Worm (Caenorhabditis elegans): ENCODE data around the gene Y57G11C.1130.

The Y57G11C.1130 gene

ce11 chrIV:14769218-14769835 is 13.0 kb upstream of the Y57G11C.1130 start, which contains the start of gene Y57G11C.43 (continued):
- TF ChIP-seq B0336.3 (GFP tag; IDR thresholded peaks at IDR 0.05): 0 out of 2 replicates have a peak, but pooled peaks have one; percentile 31
- no peak for TF ChIP-seq nhr-27 (tag; optimal IDR thresholded peaks at IDR 0.05)
- TF ChIP-seq egl-18 (GFP tag; IDR thresholded peaks at IDR 0.05): no peak
- TF ChIP-seq ZK185.1 (tag; optimal IDR thresholded peaks at IDR 0.05; ENCODE audit: poor library complexity, severe bottlenecking): no peak
- TF ChIP-seq mel-28 (tag; optimal IDR thresholded peaks at IDR 0.05; ENCODE audit: borderline replicate concordance): no peak
- no peak for TF ChIP-seq tbx-9 (tag; optimal IDR thresholded peaks at IDR 0.05; ENCODE audit: borderline replicate concordance)
- peak; percentile 16 for TF ChIP-seq xnd-1 (tag; optimal IDR thresholded peaks at IDR 0.05)
- TF ChIP-seq repo-1 (tag; optimal IDR thresholded peaks at IDR 0.05): no peak
- TF ChIP-seq K12H6.12 (tag; optimal IDR thresholded peaks at IDR 0.05): no peak
- no peak for TF ChIP-seq ets-4 (GFP tag; optimal IDR thresholded peaks at IDR 0.05)
- no peak for TF ChIP-seq Y79H2A.3 (GFP tag; conservative IDR thresholded peaks at IDR 0.05)
- TF ChIP-seq lin-54 (GFP tag; optimal IDR thresholded peaks at IDR 0.05): peak; percentile 21
- no peak for TF ChIP-seq zim-3 (tag; optimal IDR thresholded peaks at IDR 0.05)
- TF ChIP-seq Y53F4B.3 (GFP tag; IDR thresholded peaks at IDR 0.05): no peak
- TF ChIP-seq T26A5.8 (tag; optimal IDR thresholded peaks at IDR 0.05): no peak
- no peak for TF ChIP-seq ama-1 (optimal IDR thresholded peaks at IDR 0.05)
- TF ChIP-seq ama-1 (GFP tag; optimal IDR thresholded peaks at IDR 0.05): peak; percentile 11 to 37
- TF ChIP-seq ceh-100 (GFP tag; IDR thresholded peaks at IDR 0.05): no peak
- TF ChIP-seq ekl-4 (GFP tag; IDR thresholded peaks at IDR 0.05): peak; percentile 55
- TF ChIP-seq let-607 (tag; optimal IDR thresholded peaks at IDR 0.05): no peak
- no peak for TF ChIP-seq lin-35 (GFP tag; optimal IDR thresholded peaks at IDR 0.05)
- no peak for TF ChIP-seq sdz-38 (tag; optimal IDR thresholded peaks at IDR 0.05)
- TF ChIP-seq tlf-1 (GFP tag; optimal IDR thresholded peaks at IDR 0.05): peak; percentile 22
- no peak for TF ChIP-seq T07F8.4 (tag; optimal IDR thresholded peaks at IDR 0.05)
- TF ChIP-seq Y67H2A.10 (GFP tag; conservative IDR thresholded peaks at IDR 0.05): no peak
- TF ChIP-seq pha-4 (tag; optimal IDR thresholded peaks at IDR 0.05): no peak
- TF ChIP-seq ztf-28 (GFP tag; IDR thresholded peaks at IDR 0.05): no peak
- TF ChIP-seq F37B4.10 (GFP tag; IDR thresholded peaks at IDR 0.05): no peak
- no peak for TF ChIP-seq ccch-3 (GFP tag; optimal IDR thresholded peaks at IDR 0.05)
- TF ChIP-seq lin-40 (tag; optimal IDR thresholded peaks at IDR 0.05): no peak
- TF ChIP-seq rpc-1 (optimal IDR thresholded peaks at IDR 0.05): no peak
- TF ChIP-seq rpc-1 (tag; optimal IDR thresholded peaks at IDR 0.05): no peak
- no peak for TF ChIP-seq Y56A3A.18 (GFP tag; IDR thresholded peaks at IDR 0.05)
- TF ChIP-seq dpl-1 (GFP tag; optimal IDR thresholded peaks at IDR 0.05): no peak
- no peak for TF ChIP-seq lag-1 (GFP tag; IDR thresholded peaks at IDR 0.05)
- no peak for TF ChIP-seq F22D6.2 (tag; optimal IDR thresholded peaks at IDR 0.05)
- no peak for TF ChIP-seq ztf-26 (tag; optimal IDR thresholded peaks at IDR 0.05)
- TF ChIP-seq unc-130 (GFP tag; optimal IDR thresholded peaks at IDR 0.05): peak; percentile 28
- no peak for TF ChIP-seq somi-1 (GFP tag; optimal IDR thresholded peaks at IDR 0.05)
- TF ChIP-seq attf-6 (GFP tag; IDR thresholded peaks at IDR 0.05): peak; percentile 95
- TF ChIP-seq mes-4 (tag; optimal IDR thresholded peaks at IDR 0.05): no peak
- TF ChIP-seq F49E8.2 (tag; optimal IDR thresholded peaks at IDR 0.05; ENCODE audit: insufficient read depth): no peak
- TF ChIP-seq lin-26 (GFP tag; IDR thresholded peaks at IDR 0.05): no peak
- no peak for TF ChIP-seq ceh-27 (GFP tag; optimal IDR thresholded peaks at IDR 0.05)
- TF ChIP-seq tbp1 (GFP tag; optimal IDR thresholded peaks at IDR 0.05): peak; percentile 26
- no peak for TF ChIP-seq nhr-179 (tag; optimal IDR thresholded peaks at IDR 0.05)
- no peak for TF ChIP-seq efl-1 (GFP tag; optimal IDR thresholded peaks at IDR 0.05)
- no peak for TF ChIP-seq rcor-1 (GFP tag; IDR thresholded peaks at IDR 0.05)
- no peak for TF ChIP-seq cebp-1 (GFP tag; IDR thresholded peaks at IDR 0.05)
- TF ChIP-seq cebp-1 (tag; optimal IDR thresholded peaks at IDR 0.05): peak; percentile 21

Measured in whole organism, young adult.